Worm (Caenorhabditis elegans) whole organism, L1 larva: ENCODE measurements around the gene mrps-35.

Source experiments
- C04F5.9 ChIP-seq: sonication (generic microtip); optimal IDR thresholded peaks from 2 replicates; lab custom pipeline; 2016; ENCODE audit warnings: missing genetic modification characterization, missing compliant biosample characterization
- C16A3.4 ChIP-seq: fragments of 150-350 bp; optimal IDR thresholded peaks from 2 replicates; lab custom pipeline; 2014; ENCODE audit warnings: missing biosample characterization, missing genetic modification characterization
- C34B4.2 ChIP-seq: sonication (generic microtip); optimal IDR thresholded peaks from 2 replicates; lab custom pipeline; 2017; ENCODE audit warnings: mild to moderate bottlenecking, missing genetic modification characterization, missing compliant biosample characterization
- Y116A8C.19 ChIP-seq: sonication (generic microtip); optimal IDR thresholded peaks from 2 replicates; lab custom pipeline; 2016; ENCODE audit warnings: missing compliant biosample characterization, missing genetic modification characterization, borderline replicate concordance
- alr-1 ChIP-seq: fragments of 200-800 bp; sonication (Bioruptor generic); optimal IDR thresholded peaks from 2 replicates; lab custom pipeline; 2018; ENCODE audit warnings: borderline replicate concordance, mild to moderate bottlenecking, missing genetic modification characterization, missing compliant biosample characterization
- ama-1 ChIP-seq: fragments of 150-350 bp; optimal IDR thresholded peaks from 2 replicates; lab custom pipeline; 2014
- ceh-63 ChIP-seq: fragments of 200-800 bp; sonication (Bioruptor generic); optimal IDR thresholded peaks from 2 replicates; lab custom pipeline; 2018; ENCODE audit warnings: mild to moderate bottlenecking, missing genetic modification characterization, missing compliant biosample characterization
- ceh-88 ChIP-seq: fragments of 200-800 bp; sonication (Bioruptor generic); IDR thresholded peaks from 2 replicates; pipeline ENCODE4 v1.3.6; 2022; ENCODE audit warnings: missing genetic modification characterization, missing compliant biosample characterization
- ceh-90 ChIP-seq: sonication (generic microtip); optimal IDR thresholded peaks from 2 replicates; lab custom pipeline; 2016; ENCODE audit warnings: missing genetic modification characterization, missing compliant biosample characterization
- dpl-1 ChIP-seq, 3 experiments: fragments of 150-350 bp in 2 of 3; sonication (generic microtip) in 1 of 3; optimal IDR thresholded peaks; 2 replicates each; lab custom pipeline; 2014 to 2017; ENCODE audit warnings: missing biosample characterization in 3 of 3, missing genetic modification characterization in 3 of 3, missing genetic modification reagents in 3 of 3
- efl-3 ChIP-seq: fragments of 200-800 bp; sonication (Bioruptor generic); optimal IDR thresholded peaks from 2 replicates; lab custom pipeline; 2018; ENCODE audit warnings: mild to moderate bottlenecking, missing genetic modification characterization, missing compliant biosample characterization
- egl-27 ChIP-seq, 2 experiments: fragments of 150-350 bp in 1 of 2; sonication (generic microtip); optimal IDR thresholded peaks; 3 replicates each; lab custom pipeline; 2017 to 2018; ENCODE audit warnings: missing biosample characterization in 2 of 2, missing genetic modification characterization in 2 of 2, missing genetic modification reagents in 2 of 2
- ets-5 ChIP-seq: fragments of 200-800 bp; sonication (Bioruptor generic); IDR thresholded peaks from 2 replicates; pipeline ENCODE4 v1.3.6; 2022; ENCODE audit warnings: missing genetic modification characterization, missing compliant biosample characterization
- fkh-4 ChIP-seq: sonication (generic microtip); optimal IDR thresholded peaks from 2 replicates; lab custom pipeline; 2016; ENCODE audit warnings: missing compliant biosample characterization, missing genetic modification characterization, borderline replicate concordance
- fos-1 ChIP-seq: fragments of 150-350 bp; optimal IDR thresholded peaks from 2 replicates; lab custom pipeline; 2014; ENCODE audit warnings: missing biosample characterization, missing genetic modification characterization
- hlh-17 ChIP-seq: fragments of 200-800 bp; sonication (Bioruptor generic); optimal IDR thresholded peaks from 2 replicates; lab custom pipeline; 2018; ENCODE audit warnings: missing genetic modification characterization, mild to moderate bottlenecking, missing compliant biosample characterization, moderate library complexity, borderline replicate concordance
- hlh-4 ChIP-seq: sonication (generic microtip); optimal IDR thresholded peaks from 2 replicates; lab custom pipeline; 2016; ENCODE audit warnings: mild to moderate bottlenecking, missing genetic modification characterization, missing compliant biosample characterization
- hpl-2 ChIP-seq: fragments of 150-350 bp; optimal IDR thresholded peaks from 2 replicates; lab custom pipeline; 2014; ENCODE audit warnings: missing biosample characterization, missing genetic modification reagents, missing genetic modification characterization
- irx-1 ChIP-seq: sonication (generic microtip); optimal IDR thresholded peaks from 2 replicates; lab custom pipeline; 2016; ENCODE audit warnings: missing genetic modification characterization, missing compliant biosample characterization
- isw-1 ChIP-seq: fragments of 200-800 bp; sonication (Bioruptor generic); IDR thresholded peaks from 2 replicates; pipeline ENCODE4 v1.3.6; 2022; ENCODE audit warnings: missing genetic modification characterization, missing compliant biosample characterization
- jun-1 ChIP-seq: fragments of 150-350 bp; optimal IDR thresholded peaks from 2 replicates; lab custom pipeline; 2014; ENCODE audit warnings: missing biosample characterization, missing genetic modification reagents, missing genetic modification characterization
- lin-35 ChIP-seq, 2 experiments: fragments of 150-350 bp; optimal IDR thresholded peaks; 2 replicates each; lab custom pipeline; 2014; ENCODE audit warnings: missing biosample characterization in 2 of 2, missing genetic modification characterization in 2 of 2, missing genetic modification reagents in 2 of 2
- lsy-2 ChIP-seq, 2 experiments: fragments of 150-350 bp; optimal IDR thresholded peaks; 2 replicates each; lab custom pipeline; 2014; ENCODE audit warnings: missing biosample characterization in 2 of 2, missing genetic modification characterization in 2 of 2
- mab-9 ChIP-seq: fragments of 200-800 bp; sonication (Bioruptor generic); IDR thresholded peaks from 2 replicates; pipeline ENCODE4 v1.3.6; 2022; ENCODE audit warnings: missing genetic modification reagents, missing genetic modification characterization, missing compliant biosample characterization
- mdl-1 ChIP-seq, 2 experiments: fragments of 150-350 bp; optimal IDR thresholded peaks; 2 replicates each; lab custom pipeline; 2014 to 2017; ENCODE audit warnings: missing biosample characterization in 2 of 2, missing genetic modification characterization in 2 of 2, inconsistent platforms in 1 of 2
- nhr-11 ChIP-seq: fragments of 150-350 bp; optimal IDR thresholded peaks from 2 replicates; lab custom pipeline; 2014; ENCODE audit warnings: missing biosample characterization, missing genetic modification characterization
- nhr-12 ChIP-seq: sonication (generic microtip); optimal IDR thresholded peaks from 2 replicates; lab custom pipeline; 2017; ENCODE audit warnings: missing biosample characterization, missing genetic modification characterization
- nhr-20 ChIP-seq: sonication (generic microtip); optimal IDR thresholded peaks from 2 replicates; lab custom pipeline; 2016; ENCODE audit warnings: mild to moderate bottlenecking, missing genetic modification characterization, missing compliant biosample characterization
- nhr-237 ChIP-seq: fragments of 150-350 bp; optimal IDR thresholded peaks from 2 replicates; lab custom pipeline; 2014; ENCODE audit warnings: missing biosample characterization, missing genetic modification characterization
- nhr-28 ChIP-seq: fragments of 150-350 bp; optimal IDR thresholded peaks from 2 replicates; lab custom pipeline; 2014; ENCODE audit warnings: missing biosample characterization, missing genetic modification characterization
- nhr-47 ChIP-seq: sonication (generic microtip); optimal IDR thresholded peaks from 2 replicates; lab custom pipeline; 2016; ENCODE audit warnings: mild to moderate bottlenecking, missing genetic modification characterization, moderate library complexity, missing compliant biosample characterization
- nhr-76 ChIP-seq: sonication (generic microtip); optimal IDR thresholded peaks from 2 replicates; lab custom pipeline; 2017; ENCODE audit warnings: missing biosample characterization, missing genetic modification characterization
- nhr-77 ChIP-seq: fragments of 150-350 bp; optimal IDR thresholded peaks from 2 replicates; lab custom pipeline; 2014; ENCODE audit warnings: missing biosample characterization, missing genetic modification characterization
- nhr-84 ChIP-seq: sonication (generic microtip); optimal IDR thresholded peaks from 2 replicates; lab custom pipeline; 2017; ENCODE audit warnings: missing biosample characterization, missing genetic modification characterization
- nhr-85 ChIP-seq: sonication (generic microtip); peaks from one replicate; lab custom pipeline; 2016; ENCODE audit warnings: missing genetic modification characterization, inconsistent platforms, missing compliant biosample characterization
- nhr-90 ChIP-seq: sonication (generic microtip); optimal IDR thresholded peaks from 2 replicates; lab custom pipeline; 2016; ENCODE audit warnings: mild to moderate bottlenecking, missing genetic modification characterization, missing compliant biosample characterization; ENCODE audit not compliant: poor library complexity
- pqm-1 ChIP-seq: sonication (generic microtip); optimal IDR thresholded peaks from 3 replicates; lab custom pipeline; 2017; ENCODE audit warnings: missing biosample characterization, missing genetic modification characterization
- rnt-1 ChIP-seq: sonication (generic microtip); optimal IDR thresholded peaks from 2 replicates; lab custom pipeline; 2016; ENCODE audit warnings: mild to moderate bottlenecking, missing genetic modification characterization, moderate library complexity, missing compliant biosample characterization
- skn-1 ChIP-seq: fragments of 150-350 bp; optimal IDR thresholded peaks from 2 replicates; lab custom pipeline; 2014; ENCODE audit warnings: missing biosample characterization, missing genetic modification characterization
- snpc-4 ChIP-seq: fragments of 150-350 bp; optimal IDR thresholded peaks from 2 replicates; lab custom pipeline; 2014; ENCODE audit warnings: missing biosample characterization, missing genetic modification characterization
- sox-4 ChIP-seq: sonication (generic microtip); optimal IDR thresholded peaks from 2 replicates; lab custom pipeline; 2016; ENCODE audit warnings: missing genetic modification characterization, missing compliant biosample characterization
- sptf-1 ChIP-seq: fragments of 150-350 bp; optimal IDR thresholded peaks from 2 replicates; lab custom pipeline; 2014; ENCODE audit warnings: missing biosample characterization, missing genetic modification characterization
- unc-130 ChIP-seq: fragments of 150-350 bp; optimal IDR thresholded peaks from 2 replicates; lab custom pipeline; 2017; ENCODE audit warnings: missing biosample characterization, missing genetic modification characterization, inconsistent platforms
- unc-30 ChIP-seq: sonication (generic microtip); optimal IDR thresholded peaks from 2 replicates; lab custom pipeline; 2017; ENCODE audit warnings: missing biosample characterization, missing genetic modification characterization
- unc-62 ChIP-seq: fragments of 150-350 bp; optimal IDR thresholded peaks from 2 replicates; lab custom pipeline; 2014; ENCODE audit warnings: missing biosample characterization, missing genetic modification reagents, missing genetic modification characterization
- unc-86 ChIP-seq: sonication (generic microtip); optimal IDR thresholded peaks from 2 replicates; lab custom pipeline; 2016; ENCODE audit warnings: missing genetic modification characterization, missing compliant biosample characterization
- unc-98 ChIP-seq: fragments of 200-800 bp; sonication (Bioruptor generic); IDR thresholded peaks from 2 replicates; pipeline ENCODE4 v1.3.6; 2022; ENCODE audit warnings: missing genetic modification characterization, missing compliant biosample characterization
- vab-15 ChIP-seq: sonication (generic microtip); optimal IDR thresholded peaks from 2 replicates; lab custom pipeline; 2017; ENCODE audit warnings: missing genotype, mild to moderate bottlenecking, missing genetic modification characterization, missing compliant biosample characterization
- xbp-1 ChIP-seq: sonication (generic microtip); optimal IDR thresholded peaks from 2 replicates; lab custom pipeline; 2016; ENCODE audit warnings: missing genetic modification characterization, missing compliant biosample characterization
- zip-4 ChIP-seq: fragments of 200-800 bp; sonication (Bioruptor generic); optimal IDR thresholded peaks from 2 replicates; lab custom pipeline; 2018; ENCODE audit warnings: mild to moderate bottlenecking, missing genetic modification characterization, moderate library complexity, missing compliant biosample characterization
- ztf-11 ChIP-seq, 2 experiments: sonication (generic microtip); optimal IDR thresholded peaks; 2 replicates each; lab custom pipeline; 2016 to 2017; ENCODE audit warnings: missing genetic modification characterization in 2 of 2, missing biosample characterization in 1 of 2, missing compliant biosample characterization in 1 of 2
- ztf-4 ChIP-seq: fragments of 150-350 bp; optimal IDR thresholded peaks from 2 replicates; lab custom pipeline; 2014; ENCODE audit warnings: missing biosample characterization, missing genetic modification characterization

mrps-35 gene

DNA sequence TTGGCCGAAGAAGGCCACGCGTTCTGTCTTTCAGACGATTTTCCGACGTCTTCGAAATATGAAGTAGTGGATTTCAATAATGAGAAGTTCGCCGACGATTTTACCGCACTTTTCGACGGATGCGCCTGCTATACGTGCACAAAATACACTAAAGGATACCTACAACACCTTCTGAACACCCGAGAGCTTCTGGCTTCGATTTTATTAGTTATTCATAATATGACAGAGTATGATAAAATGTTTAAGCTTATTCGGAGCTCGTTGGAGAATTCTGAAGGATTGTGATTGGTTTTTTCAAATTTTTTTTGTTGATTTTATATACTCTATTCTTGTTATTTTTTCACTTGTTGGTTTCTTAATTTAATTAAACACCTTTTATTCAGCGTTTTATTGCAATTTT is 19.4 kb downstream of the mrps-35 start:
- TF ChIP-seq fos-1 (tag; lab: Kevin White, UChicago) (no peak), skn-1 (tag; lab: Kevin White, UChicago) (no peak), alr-1 (tag; lab: Kevin White, UChicago) (no peak), Y116A8C.19 (tag; lab: Kevin White, UChicago) (no peak), unc-62 (no peak)

DNA sequence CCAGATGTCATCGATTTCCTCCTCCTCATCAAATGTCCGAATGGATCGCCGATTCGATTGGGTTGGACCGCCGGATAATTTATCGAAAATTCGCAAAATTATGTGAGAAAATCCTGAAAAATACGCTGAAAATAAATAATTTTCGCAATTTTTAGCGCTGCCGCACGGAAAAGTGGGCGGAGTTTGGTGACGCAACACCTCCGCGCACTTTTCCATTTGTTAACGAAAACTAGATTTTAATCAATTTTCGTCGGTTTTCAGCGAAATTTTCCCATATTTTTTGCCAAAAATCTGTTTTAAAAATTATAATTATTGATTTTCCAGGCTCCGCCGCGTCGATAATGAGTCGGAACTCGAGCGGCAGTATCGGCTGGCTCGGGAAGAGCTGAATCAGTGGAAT is 19.9 kb downstream of the mrps-35 start, which contains the start of gene Y39B6A.34:
TSS of gene Y39B6A.34 (plus strand) at position 3 of the 400 bp plus-strand sequence.
- no peak for TF ChIP-seq hlh-17
- no peak for TF ChIP-seq pqm-1 (tag; lab: Kevin White, UChicago)
- no peak for TF ChIP-seq nhr-47 (tag; lab: Kevin White, UChicago)
- TF ChIP-seq xbp-1 (tag; lab: Kevin White, UChicago), result no peak
- TF ChIP-seq rnt-1 (tag; lab: Kevin White, UChicago), result no peak
- no peak for TF ChIP-seq fos-1 (tag; lab: Kevin White, UChicago)
- no peak for TF ChIP-seq jun-1 (tag; lab: Kevin White, UChicago)
- TF ChIP-seq mab-9 (GFP tag; lab: Robert Waterston, UW), result no peak
- TF ChIP-seq nhr-77 (tag; lab: Kevin White, UChicago), result no peak
- no peak for TF ChIP-seq irx-1 (tag; lab: Kevin White, UChicago)
- TF ChIP-seq isw-1, result no peak
- no peak for TF ChIP-seq nhr-76 (tag; lab: Kevin White, UChicago)
- peak; percentile 33 for TF ChIP-seq ztf-4 (tag; lab: Kevin White, UChicago)
- no peak for TF ChIP-seq unc-130 (tag; lab: Kevin White, UChicago)
- TF ChIP-seq lsy-2 (tag; optimal IDR thresholded peaks at IDR 0.05; lab: Kevin White, UChicago), result peak; percentile 11 to 48
- no peak for TF ChIP-seq unc-98 (GFP tag; lab: Robert Waterston, UW)
- no peak for TF ChIP-seq mdl-1 (tag; optimal IDR thresholded peaks at IDR 0.05; lab: Kevin White, UChicago)
- no peak for TF ChIP-seq alr-1 (tag; lab: Kevin White, UChicago)
- TF ChIP-seq unc-86 (tag; lab: Kevin White, UChicago), result no peak
- no peak for TF ChIP-seq ceh-63
- no peak for TF ChIP-seq nhr-90
- no peak for TF ChIP-seq ceh-90 (tag; lab: Kevin White, UChicago)
- TF ChIP-seq nhr-85 (tag; lab: Kevin White, UChicago), result no peak
- TF ChIP-seq unc-30 (tag; lab: Kevin White, UChicago), result no peak
- peak in 1 of 2 experiments; percentile 30 for TF ChIP-seq lin-35 (GFP tag; optimal IDR thresholded peaks at IDR 0.05; lab: Kevin White, UChicago)
- TF ChIP-seq ets-5 (GFP tag; lab: Robert Waterston, UW), result no peak
- no peak for TF ChIP-seq C04F5.9 (tag; lab: Kevin White, UChicago)
- TF ChIP-seq hlh-4 (tag; lab: Kevin White, UChicago), result no peak
- TF ChIP-seq unc-62, result no peak
- TF ChIP-seq fkh-4, result no peak
- peak in 2 of 3 experiments; percentile 11 to 32 for TF ChIP-seq dpl-1 (GFP tag; optimal IDR thresholded peaks at IDR 0.05; lab: Kevin White, UChicago)
- TF ChIP-seq Y116A8C.19 (tag; lab: Kevin White, UChicago), result no peak
- no peak for TF ChIP-seq nhr-12 (tag; lab: Kevin White, UChicago)
- no peak for TF ChIP-seq nhr-84 (tag; lab: Kevin White, UChicago)
- TF ChIP-seq sox-4, result no peak
- TF ChIP-seq hpl-2 (GFP tag; lab: Kevin White, UChicago), result no peak
- TF ChIP-seq nhr-237 (tag; lab: Kevin White, UChicago), result no peak
- no peak for TF ChIP-seq vab-15 (tag; lab: Kevin White, UChicago)
- no peak for TF ChIP-seq snpc-4 (tag; lab: Kevin White, UChicago)
- no peak for TF ChIP-seq nhr-20
- no peak for TF ChIP-seq efl-3 (GFP tag; lab: Kevin White, UChicago)
- TF ChIP-seq egl-27 (tag; optimal IDR thresholded peaks at IDR 0.05; lab: Kevin White, UChicago), result no peak
- TF ChIP-seq zip-4 (GFP tag; lab: Kevin White, UChicago), result no peak
- TF ChIP-seq C16A3.4 (tag; lab: Kevin White, UChicago), result peak; percentile 1
- no peak for TF ChIP-seq nhr-28 (tag; lab: Kevin White, UChicago)
- no peak for TF ChIP-seq C34B4.2 (tag; lab: Kevin White, UChicago)
- TF ChIP-seq nhr-11 (tag; lab: Kevin White, UChicago), result no peak
- no peak for TF ChIP-seq ceh-88 (GFP tag; lab: Robert Waterston, UW)
- TF ChIP-seq ama-1 (lab: Kevin White, UChicago), result no peak
- no peak for TF ChIP-seq ztf-11 (tag; optimal IDR thresholded peaks at IDR 0.05; lab: Kevin White, UChicago)
- TF ChIP-seq sptf-1 (tag; lab: Kevin White, UChicago), result no peak
